Worm (Caenorhabditis elegans) whole organism, L2 larva: ENCODE measurements around the gene C49F5.3.
"Not testable (repeated sequence)": the region's sequence is repeated elsewhere in the genome, so short reads cannot be mapped to it uniquely, and the experiment has no call there.

Experiments
- C34F6.9 ChIP-seq: fragments of 150-350 bp; optimal IDR thresholded peaks from 2 replicates; lab custom pipeline; 2014; ENCODE audit warnings: missing biosample characterization, missing genetic modification characterization
- F13H6.1 ChIP-seq: sonication (generic microtip); optimal IDR thresholded peaks from 2 replicates; lab custom pipeline; 2016; ENCODE audit warnings: missing genetic modification characterization, missing compliant biosample characterization
- R02D3.7 ChIP-seq: fragments of 150-350 bp; optimal IDR thresholded peaks from 2 replicates; lab custom pipeline; 2014; ENCODE audit warnings: missing biosample characterization, missing genetic modification characterization
- Y55F3AM.14 ChIP-seq: fragments of 200-800 bp; sonication (Bioruptor generic); optimal IDR thresholded peaks from 2 replicates; lab custom pipeline; 2018; ENCODE audit warnings: mild to moderate bottlenecking, missing genetic modification characterization, missing compliant biosample characterization
- ZK546.5 ChIP-seq: sonication (generic microtip); optimal IDR thresholded peaks from 2 replicates; lab custom pipeline; 2017; ENCODE audit warnings: missing biosample characterization, missing genetic modification characterization
- alr-1 ChIP-seq: fragments of 150-350 bp; optimal IDR thresholded peaks from 2 replicates; lab custom pipeline; 2014; ENCODE audit warnings: missing biosample characterization, missing genetic modification characterization
- aly-2 ChIP-seq: fragments of 150-350 bp; optimal IDR thresholded peaks from 2 replicates; lab custom pipeline; 2014; ENCODE audit warnings: missing biosample characterization, missing genetic modification characterization
- ama-1 ChIP-seq: fragments of 150-350 bp; optimal IDR thresholded peaks from 2 replicates; lab custom pipeline; 2018; ENCODE audit warnings: inconsistent platforms
- crh-2 ChIP-seq: sonication (generic microtip); optimal IDR thresholded peaks from 2 replicates; lab custom pipeline; 2017; ENCODE audit warnings: missing biosample characterization, missing genetic modification characterization
- egl-27 ChIP-seq: sonication (generic microtip); optimal IDR thresholded peaks from 3 replicates; lab custom pipeline; 2017; ENCODE audit warnings: missing biosample characterization, missing genetic modification reagents, missing genetic modification characterization
- elt-1 ChIP-seq: fragments of 150-350 bp; optimal IDR thresholded peaks from 2 replicates; lab custom pipeline; 2014; ENCODE audit warnings: missing biosample characterization, missing genetic modification characterization
- elt-3 ChIP-seq: sonication (generic microtip); optimal IDR thresholded peaks from 2 replicates; lab custom pipeline; 2017; ENCODE audit warnings: missing biosample characterization, missing genetic modification characterization
- fos-1 ChIP-seq: fragments of 150-350 bp; optimal IDR thresholded peaks from 2 replicates; lab custom pipeline; 2014; ENCODE audit warnings: missing biosample characterization, missing genetic modification characterization
- lin-11 ChIP-seq: fragments of 150-350 bp; sonication (generic microtip); optimal IDR thresholded peaks from 2 replicates; lab custom pipeline; 2014; ENCODE audit warnings: missing biosample characterization, missing genetic modification characterization, inconsistent platforms, mixed read lengths
- lin-13 ChIP-seq: fragments of 150-350 bp; optimal IDR thresholded peaks from 2 replicates; lab custom pipeline; 2014; ENCODE audit warnings: missing biosample characterization, missing genetic modification reagents, missing genetic modification characterization
- lin-39 ChIP-seq: fragments of 150-350 bp; optimal IDR thresholded peaks from 2 replicates; lab custom pipeline; 2014; ENCODE audit warnings: missing biosample characterization, missing genetic modification reagents, missing genetic modification characterization
- lsy-2 ChIP-seq, 2 experiments: fragments of 150-350 bp in 1 of 2; sonication (generic microtip) in 1 of 2; optimal IDR thresholded peaks; 2 replicates each; lab custom pipeline; 2014 to 2017; ENCODE audit warnings: missing biosample characterization in 2 of 2, missing genetic modification characterization in 2 of 2
- mdl-1 ChIP-seq, 2 experiments: fragments of 150-350 bp in 1 of 2; sonication (generic microtip) in 1 of 2; optimal IDR thresholded peaks; 2 replicates each; lab custom pipeline; 2017; ENCODE audit warnings: missing biosample characterization in 2 of 2, missing genetic modification characterization in 2 of 2
- nhr-11 ChIP-seq: fragments of 150-350 bp; optimal IDR thresholded peaks from 2 replicates; lab custom pipeline; 2014; ENCODE audit warnings: missing biosample characterization, missing genetic modification characterization
- nhr-21 ChIP-seq: fragments of 150-350 bp; optimal IDR thresholded peaks from 2 replicates; lab custom pipeline; 2014; ENCODE audit warnings: missing biosample characterization, missing genetic modification characterization
- nhr-23 ChIP-seq: fragments of 150-350 bp; optimal IDR thresholded peaks from 2 replicates; lab custom pipeline; 2014; ENCODE audit warnings: missing biosample characterization, missing genetic modification reagents, missing genetic modification characterization
- nhr-237 ChIP-seq: fragments of 150-350 bp; optimal IDR thresholded peaks from 2 replicates; lab custom pipeline; 2014; ENCODE audit warnings: missing biosample characterization, missing genetic modification characterization
- nhr-25 ChIP-seq: fragments of 150-350 bp; sonication (generic microtip); optimal IDR thresholded peaks from 3 replicates; lab custom pipeline; 2014; ENCODE audit warnings: missing biosample characterization, missing genetic modification characterization
- nhr-6 ChIP-seq: fragments of 150-350 bp; optimal IDR thresholded peaks from 2 replicates; lab custom pipeline; 2014; ENCODE audit warnings: missing biosample characterization, missing genetic modification characterization
- peb-1 ChIP-seq: fragments of 150-350 bp; optimal IDR thresholded peaks from 2 replicates; lab custom pipeline; 2014; ENCODE audit warnings: missing biosample characterization, missing genetic modification characterization
- sem-4 ChIP-seq: fragments of 150-350 bp; optimal IDR thresholded peaks from 2 replicates; lab custom pipeline; 2014; ENCODE audit warnings: missing biosample characterization, missing genetic modification reagents, missing genetic modification characterization
- skn-1 ChIP-seq: sonication (generic microtip); optimal IDR thresholded peaks from 2 replicates; lab custom pipeline; 2017; ENCODE audit warnings: missing biosample characterization, missing genetic modification characterization
- sma-3 ChIP-seq: sonication (generic microtip); optimal IDR thresholded peaks from 2 replicates; lab custom pipeline; 2016; ENCODE audit warnings: missing genetic modification reagents, missing genetic modification characterization, missing compliant biosample characterization
- sma-9 ChIP-seq, 2 experiments: fragments of 150-350 bp in 1 of 2; sonication (generic microtip) in 1 of 2; optimal IDR thresholded peaks; 2 replicates each; lab custom pipeline; 2014 to 2016; ENCODE audit warnings: missing genetic modification characterization in 2 of 2, mild to moderate bottlenecking in 1 of 2, missing biosample characterization in 1 of 2, missing compliant biosample characterization in 1 of 2, missing genetic modification reagents in 1 of 2, moderate library complexity in 1 of 2
- snpc-4 ChIP-seq: fragments of 150-350 bp; optimal IDR thresholded peaks from 2 replicates; lab custom pipeline; 2014; ENCODE audit warnings: missing biosample characterization, missing genetic modification characterization
- unc-39 ChIP-seq: fragments of 150-350 bp; optimal IDR thresholded peaks from 2 replicates; lab custom pipeline; 2014; ENCODE audit warnings: missing biosample characterization, missing genetic modification characterization
- unc-55 ChIP-seq: fragments of 150-350 bp; sonication (generic microtip); optimal IDR thresholded peaks from 3 replicates; lab custom pipeline; 2014; ENCODE audit warnings: missing biosample characterization, missing genetic modification reagents, missing genetic modification characterization
- unc-62 ChIP-seq: fragments of 150-350 bp; optimal IDR thresholded peaks from 2 replicates; lab custom pipeline; 2014; ENCODE audit warnings: missing biosample characterization, missing genetic modification reagents, missing genetic modification characterization
- zag-1 ChIP-seq: fragments of 150-350 bp; optimal IDR thresholded peaks from 2 replicates; lab custom pipeline; 2014; ENCODE audit warnings: missing biosample characterization, missing genetic modification characterization
- ztf-1 ChIP-seq: fragments of 200-800 bp; sonication (Bioruptor generic); conservative IDR thresholded peaks from 2 replicates; pipeline ENCODE4 v1.3.6; 2022; ENCODE audit warnings: missing genetic modification characterization, missing compliant biosample characterization
- ztf-11 ChIP-seq: sonication (generic microtip); optimal IDR thresholded peaks from 2 replicates; lab custom pipeline; 2017; ENCODE audit warnings: missing biosample characterization, missing genetic modification characterization
- ztf-4 ChIP-seq: fragments of 150-350 bp; optimal IDR thresholded peaks from 2 replicates; lab custom pipeline; 2014; ENCODE audit warnings: missing biosample characterization, missing genetic modification characterization

Gene C49F5.3

DNA sequence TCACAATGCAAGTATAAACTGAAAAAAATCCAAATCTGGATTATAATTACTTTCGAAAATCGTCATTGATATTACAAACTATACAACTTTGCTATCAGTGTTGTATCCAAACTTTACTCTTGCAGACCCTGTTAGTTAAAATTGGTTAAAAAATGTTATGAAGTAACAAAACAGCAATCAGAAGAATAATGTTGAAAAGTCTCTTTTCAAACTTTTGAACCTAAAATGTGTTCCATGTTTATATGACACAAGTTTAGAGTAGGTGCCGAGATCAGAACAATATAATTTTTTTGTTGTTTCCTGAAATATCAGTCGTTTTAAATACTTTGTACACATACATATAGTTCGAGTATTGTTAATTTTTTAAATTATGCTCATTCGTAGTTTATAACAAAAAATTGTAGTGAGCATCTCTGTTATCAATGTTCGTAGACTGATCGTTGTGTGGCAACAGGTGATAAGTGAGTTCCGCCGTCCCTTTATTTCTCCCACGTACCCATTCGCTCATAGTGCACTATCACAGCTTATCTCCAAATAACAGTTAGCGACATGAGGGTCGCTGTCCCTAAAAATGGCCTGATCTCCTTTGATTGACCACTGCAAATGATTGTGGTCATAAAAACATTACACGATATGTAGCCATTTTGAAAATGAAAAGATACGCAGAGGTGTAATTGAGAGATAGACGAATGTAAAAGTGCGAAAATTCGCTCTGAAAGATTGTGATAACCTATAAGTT, 21.2 kb downstream of the C49F5.3 start (continued):
- TF ChIP-seq alr-1 (tag; lab: Kevin White, UChicago) (no peak), ztf-1 (GFP tag; lab: Robert Waterston, UW) (no peak), zag-1 (no peak), skn-1 (no peak), lsy-2 (tag; optimal IDR thresholded peaks at IDR 0.05; lab: Kevin White, UChicago) (no peak), Y55F3AM.14 (GFP tag; lab: Kevin White, UChicago) (no peak), ztf-11 (tag; lab: Kevin White, UChicago) (no peak), unc-62 (GFP tag; lab: Kevin White, UChicago) (no peak), crh-2 (tag; lab: Kevin White, UChicago) (peak; percentile 56), unc-55 (GFP tag; lab: Kevin White, UChicago) (no peak), sma-9 (GFP tag; optimal IDR thresholded peaks at IDR 0.05; lab: Kevin White, UChicago) (peak; percentile 54), sma-9 (tag; optimal IDR thresholded peaks at IDR 0.05; lab: Kevin White, UChicago) (no peak), ZK546.5 (tag; lab: Kevin White, UChicago) (no peak), sma-3 (GFP tag; lab: Kevin White, UChicago) (peak; percentile 16)
- TF ChIP-seq, all 48 proteins: peak for 7

DNA sequence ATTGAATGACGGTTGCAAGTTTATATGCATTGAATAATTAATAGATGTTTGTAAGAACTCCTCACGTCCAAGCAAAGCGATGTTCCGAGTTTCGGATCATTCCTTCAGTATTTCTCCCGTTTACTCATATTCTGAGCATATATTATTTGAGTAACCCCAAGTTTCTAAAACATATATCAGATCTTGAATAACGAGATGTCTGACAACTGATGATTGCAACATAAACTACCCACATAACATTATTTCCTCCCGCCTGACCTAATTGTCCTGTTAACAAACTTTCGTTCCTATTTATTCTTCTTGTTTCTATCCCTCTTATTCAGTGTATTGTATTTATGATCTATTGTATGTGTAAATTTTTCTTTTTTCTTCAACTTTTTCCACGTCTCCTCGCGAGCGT, 22.3 kb downstream of the C49F5.3 start, which contains the start of gene C49F5.13:
C49F5.13 (plus strand) TSS at position 301 of the 400 bp plus-strand sequence.
- TF ChIP-seq nhr-237 (tag; lab: Kevin White, UChicago); zag-1; lin-11 (tag; lab: Kevin White, UChicago): not testable (repeated sequence)
- TF ChIP-seq, all 48 proteins: peak for 0; not testable (repeated sequence) for 48

DNA sequence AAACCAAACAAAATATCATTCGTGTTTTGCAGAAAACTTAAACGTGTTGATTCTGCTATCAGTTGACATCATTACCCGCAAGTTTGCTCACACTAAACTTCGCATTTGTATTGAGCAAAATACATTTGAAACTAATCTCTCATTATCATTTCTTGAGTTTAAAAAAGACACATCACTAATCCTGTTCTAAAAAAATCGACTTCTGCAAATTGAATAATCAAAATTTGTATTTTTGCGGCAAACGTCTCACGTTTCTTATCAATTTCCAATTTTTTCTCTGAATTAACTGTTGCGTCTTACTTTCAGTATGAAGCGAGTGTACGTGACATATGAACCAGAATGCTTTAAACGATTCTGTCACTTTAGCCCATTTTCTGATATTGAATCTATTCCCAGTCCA, 23.6 kb downstream of the C49F5.3 start, which contains the start of gene C49F5.8:
C49F5.8 (plus strand) TSS at position 301 of the 400 bp plus-strand sequence.
- no peak for TF ChIP-seq elt-3 (tag; lab: Kevin White, UChicago)
- no peak for TF ChIP-seq F13H6.1 (tag; lab: Kevin White, UChicago)
- no peak for TF ChIP-seq ztf-4 (tag; lab: Kevin White, UChicago)
- no peak for TF ChIP-seq fos-1
- TF ChIP-seq lin-39 (tag; lab: Kevin White, UChicago) = no peak
- TF ChIP-seq sma-3 (GFP tag; lab: Kevin White, UChicago) = no peak
- no peak for TF ChIP-seq aly-2 (tag; lab: Kevin White, UChicago)
- TF ChIP-seq elt-1 = no peak
- TF ChIP-seq unc-55 (GFP tag; lab: Kevin White, UChicago) = no peak
- no peak for TF ChIP-seq C34F6.9 (tag; lab: Kevin White, UChicago)
- TF ChIP-seq sem-4 (tag; lab: Kevin White, UChicago) = no peak
- TF ChIP-seq snpc-4 (tag; lab: Kevin White, UChicago) = no peak
- TF ChIP-seq sma-9 (GFP tag; optimal IDR thresholded peaks at IDR 0.05; lab: Kevin White, UChicago) = no peak
- no peak for TF ChIP-seq sma-9 (tag; optimal IDR thresholded peaks at IDR 0.05; lab: Kevin White, UChicago)
- no peak for TF ChIP-seq Y55F3AM.14 (GFP tag; lab: Kevin White, UChicago)
- TF ChIP-seq unc-62 (GFP tag; lab: Kevin White, UChicago) = no peak
- no peak for TF ChIP-seq nhr-11 (tag; lab: Kevin White, UChicago)
- no peak for TF ChIP-seq nhr-21 (tag; lab: Kevin White, UChicago)
- TF ChIP-seq unc-39 = no peak
- TF ChIP-seq nhr-25 (tag; lab: Kevin White, UChicago) = no peak
- no peak for TF ChIP-seq ama-1 (lab: Kevin White, UChicago)

DNA sequence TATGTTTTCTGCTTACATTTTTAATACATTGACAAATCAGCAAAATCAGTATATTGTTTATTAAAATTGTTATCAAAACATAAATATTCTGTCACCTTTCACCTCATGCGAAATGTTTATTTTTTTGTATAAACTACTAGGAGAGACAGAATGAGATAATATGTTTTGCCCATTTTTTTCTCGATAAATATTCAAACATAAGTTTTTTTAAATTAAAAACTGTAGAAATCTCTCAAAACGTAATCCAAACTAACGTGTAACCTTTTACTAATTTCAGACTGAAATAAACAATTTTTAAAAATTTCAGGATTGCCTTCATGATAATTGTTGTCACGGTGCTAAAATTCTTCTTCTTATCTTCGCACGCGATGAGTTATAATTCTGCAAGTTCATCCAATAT, 26.2 kb downstream of the C49F5.3 start, which contains the start of gene T08D10.5:
T08D10.5 (plus strand) TSS at position 301 of the 400 bp plus-strand sequence.
- TF ChIP-seq sem-4 (tag; lab: Kevin White, UChicago) = no peak

DNA sequence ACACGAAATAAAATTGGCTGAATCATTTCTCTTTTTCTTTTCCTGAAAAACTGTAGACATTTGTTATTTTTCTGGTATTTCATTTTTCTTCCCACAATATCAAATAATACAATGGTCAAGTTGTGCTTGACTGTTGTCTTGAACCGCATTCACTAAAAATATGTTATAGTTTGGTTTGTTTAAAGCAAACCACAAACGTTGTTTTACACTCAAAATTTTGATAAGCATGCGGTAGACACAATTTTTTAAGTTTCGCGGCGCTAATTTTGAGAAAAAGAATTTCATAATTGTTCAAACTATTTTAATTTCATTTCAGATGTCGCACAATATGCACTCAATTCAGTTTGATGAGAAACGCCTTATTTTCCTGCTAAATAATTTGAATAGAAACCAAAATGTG, 28.3 kb downstream of the C49F5.3 start, which contains the start of gene T08D10.3:
T08D10.3 (plus strand) TSS at position 301 of the 400 bp plus-strand sequence.
- TF ChIP-seq R02D3.7 (tag; lab: Kevin White, UChicago) (no peak), ztf-11 (tag; lab: Kevin White, UChicago) (no peak), zag-1 (no peak), F13H6.1 (tag; lab: Kevin White, UChicago) (no peak), mdl-1 (tag; optimal IDR thresholded peaks at IDR 0.05; lab: Kevin White, UChicago) (no peak), crh-2 (tag; lab: Kevin White, UChicago) (no peak), nhr-23 (tag; lab: Kevin White, UChicago) (no peak), egl-27 (tag; lab: Kevin White, UChicago) (no peak), unc-62 (GFP tag; lab: Kevin White, UChicago) (no peak), lin-13 (GFP tag; lab: Kevin White, UChicago) (no peak), peb-1 (no peak), sem-4 (tag; lab: Kevin White, UChicago) (no peak), ztf-4 (tag; lab: Kevin White, UChicago) (no peak), nhr-237 (tag; lab: Kevin White, UChicago) (no peak), nhr-6 (tag; lab: Kevin White, UChicago) (no peak)
